Worm (Caenorhabditis elegans) whole organism, L1 larva: ENCODE data around the gene col-185.

Experiments
- pqm-1 ChIP-seq: sonication (generic microtip); optimal IDR thresholded peaks from 3 replicates; lab custom pipeline; 2017; ENCODE audit warnings: missing biosample characterization, missing genetic modification characterization
- tbx-2 ChIP-seq: sonication (generic microtip); optimal IDR thresholded peaks from 2 replicates; lab custom pipeline; 2016; ENCODE audit warnings: missing genetic modification characterization, missing compliant biosample characterization

- TF ChIP-seq tbx-2 (tag; lab: Kevin White, UChicago) (no peak), pqm-1 (tag; lab: Kevin White, UChicago) (no peak)
Observed at ce11 chrX:13555098-13555497, 44.2 kb upstream of the col-185 start.
